Worm (Caenorhabditis elegans) whole organism, L1 larva: ENCODE results near the gene dnj-10.
A peak's percentile ranks its signal among the peaks of the same experiment; 100 is the strongest.

ENCODE experiments used
- C04F5.9 ChIP-seq: sonication (generic microtip); optimal IDR thresholded peaks from 2 replicates; lab custom pipeline; 2016; ENCODE audit warnings: missing genetic modification characterization, missing compliant biosample characterization
- C16A3.4 ChIP-seq: fragments of 150-350 bp; optimal IDR thresholded peaks from 2 replicates; lab custom pipeline; 2014; ENCODE audit warnings: missing biosample characterization, missing genetic modification characterization
- F16B12.6 ChIP-seq: fragments of 150-350 bp; optimal IDR thresholded peaks from 2 replicates; lab custom pipeline; 2014; ENCODE audit warnings: missing biosample characterization, missing genetic modification characterization
- aha-1 ChIP-seq: fragments of 150-350 bp; optimal IDR thresholded peaks from 2 replicates; lab custom pipeline; 2014; ENCODE audit warnings: missing biosample characterization, missing genetic modification characterization
- aly-2 ChIP-seq: fragments of 150-350 bp; optimal IDR thresholded peaks from 2 replicates; lab custom pipeline; 2014; ENCODE audit warnings: missing biosample characterization, missing genetic modification characterization
- ama-1 ChIP-seq: fragments of 150-350 bp; optimal IDR thresholded peaks from 2 replicates; lab custom pipeline; 2014
- blmp-1 ChIP-seq: fragments of 150-350 bp; optimal IDR thresholded peaks from 2 replicates; lab custom pipeline; 2014; ENCODE audit warnings: missing biosample characterization, missing genetic modification characterization
- ceh-63 ChIP-seq: fragments of 200-800 bp; sonication (Bioruptor generic); optimal IDR thresholded peaks from 2 replicates; lab custom pipeline; 2018; ENCODE audit warnings: mild to moderate bottlenecking, missing genetic modification characterization, missing compliant biosample characterization
- ceh-82 ChIP-seq, 3 experiments: fragments of 150-350 bp in 1 of 3; sonication (generic microtip) in 2 of 3; optimal IDR thresholded peaks; 2 replicates each; lab custom pipeline; 2014 to 2017; ENCODE audit warnings: missing biosample characterization in 3 of 3, missing genetic modification characterization in 3 of 3
- ceh-88 ChIP-seq: fragments of 200-800 bp; sonication (Bioruptor generic); IDR thresholded peaks from 2 replicates; pipeline ENCODE4 v1.3.6; 2022; ENCODE audit warnings: missing genetic modification characterization, missing compliant biosample characterization
- ceh-90 ChIP-seq: sonication (generic microtip); optimal IDR thresholded peaks from 2 replicates; lab custom pipeline; 2016; ENCODE audit warnings: missing genetic modification characterization, missing compliant biosample characterization
- ces-1 ChIP-seq: fragments of 150-350 bp; optimal IDR thresholded peaks from 2 replicates; lab custom pipeline; 2014; ENCODE audit warnings: missing biosample characterization, missing genetic modification reagents, missing genetic modification characterization
- dpl-1 ChIP-seq, 3 experiments: fragments of 150-350 bp in 2 of 3; sonication (generic microtip) in 1 of 3; optimal IDR thresholded peaks; 2 replicates each; lab custom pipeline; 2014 to 2017; ENCODE audit warnings: missing biosample characterization in 3 of 3, missing genetic modification characterization in 3 of 3, missing genetic modification reagents in 3 of 3
- dsc-1 ChIP-seq: sonication (generic microtip); optimal IDR thresholded peaks from 2 replicates; lab custom pipeline; 2016; ENCODE audit warnings: mild to moderate bottlenecking, missing genetic modification characterization, missing compliant biosample characterization
- efl-1 ChIP-seq, 4 experiments: fragments of 150-350 bp; optimal IDR thresholded peaks in 3 of 4; peaks in 1 of 4; 1 replicate in 1 of 4; 2 replicates in 3 of 4; lab custom pipeline; 2014; ENCODE audit warnings: missing biosample characterization in 2 of 4, missing genetic modification characterization in 2 of 4, missing genetic modification reagents in 2 of 4
- efl-3 ChIP-seq: fragments of 200-800 bp; sonication (Bioruptor generic); optimal IDR thresholded peaks from 2 replicates; lab custom pipeline; 2018; ENCODE audit warnings: mild to moderate bottlenecking, missing genetic modification characterization, missing compliant biosample characterization
- elt-3 ChIP-seq, 6 experiments: fragments of 150-350 bp in 1 of 6; sonication (generic microtip); optimal IDR thresholded peaks; 2 replicates each; lab custom pipeline; 2017 to 2018; ENCODE audit warnings: missing biosample characterization in 6 of 6, missing genetic modification characterization in 6 of 6, inconsistent platforms in 1 of 6
- ets-5 ChIP-seq: fragments of 200-800 bp; sonication (Bioruptor generic); IDR thresholded peaks from 2 replicates; pipeline ENCODE4 v1.3.6; 2022; ENCODE audit warnings: missing genetic modification characterization, missing compliant biosample characterization
- fkh-10 ChIP-seq: sonication (generic microtip); optimal IDR thresholded peaks from 2 replicates; lab custom pipeline; 2017; ENCODE audit warnings: missing biosample characterization, missing genetic modification reagents, missing genetic modification characterization
- hpl-2 ChIP-seq: fragments of 150-350 bp; optimal IDR thresholded peaks from 2 replicates; lab custom pipeline; 2014; ENCODE audit warnings: missing biosample characterization, missing genetic modification reagents, missing genetic modification characterization
- isw-1 ChIP-seq: fragments of 200-800 bp; sonication (Bioruptor generic); IDR thresholded peaks from 2 replicates; pipeline ENCODE4 v1.3.6; 2022; ENCODE audit warnings: missing genetic modification characterization, missing compliant biosample characterization
- jun-1 ChIP-seq: fragments of 150-350 bp; optimal IDR thresholded peaks from 2 replicates; lab custom pipeline; 2014; ENCODE audit warnings: missing biosample characterization, missing genetic modification reagents, missing genetic modification characterization
- lin-13 ChIP-seq: fragments of 150-350 bp; optimal IDR thresholded peaks from 2 replicates; lab custom pipeline; 2014; ENCODE audit warnings: missing biosample characterization, missing genetic modification reagents, missing genetic modification characterization
- lin-14 ChIP-seq: fragments of 200-800 bp; sonication (Bioruptor generic); optimal IDR thresholded peaks from 2 replicates; lab custom pipeline; 2018; ENCODE audit warnings: mild to moderate bottlenecking, missing genetic modification characterization, moderate library complexity, missing compliant biosample characterization
- lin-15B ChIP-seq: fragments of 150-350 bp; sonication (generic microtip); optimal IDR thresholded peaks from 3 replicates; lab custom pipeline; 2014; ENCODE audit warnings: missing biosample characterization, missing genetic modification characterization
- lin-39 ChIP-seq: fragments of 150-350 bp; optimal IDR thresholded peaks from 2 replicates; lab custom pipeline; 2014; ENCODE audit warnings: missing biosample characterization, missing genetic modification reagents, missing genetic modification characterization
- mdl-1 ChIP-seq, 2 experiments: fragments of 150-350 bp; optimal IDR thresholded peaks; 2 replicates each; lab custom pipeline; 2014 to 2017; ENCODE audit warnings: missing biosample characterization in 2 of 2, missing genetic modification characterization in 2 of 2, inconsistent platforms in 1 of 2
- mef-2 ChIP-seq: fragments of 150-350 bp; optimal IDR thresholded peaks from 2 replicates; lab custom pipeline; 2014; ENCODE audit warnings: missing biosample characterization, missing genetic modification characterization
- mep-1 ChIP-seq: fragments of 150-350 bp; optimal IDR thresholded peaks from 2 replicates; lab custom pipeline; 2014; ENCODE audit warnings: missing biosample characterization, missing genetic modification characterization
- nhr-12 ChIP-seq: sonication (generic microtip); optimal IDR thresholded peaks from 2 replicates; lab custom pipeline; 2017; ENCODE audit warnings: missing biosample characterization, missing genetic modification characterization
- nhr-19 ChIP-seq: fragments of 200-800 bp; sonication (Bioruptor generic); conservative IDR thresholded peaks from 2 replicates; pipeline ENCODE4 v1.3.6; 2022; ENCODE audit warnings: missing genetic modification characterization, missing compliant biosample characterization
- nhr-20 ChIP-seq: sonication (generic microtip); optimal IDR thresholded peaks from 2 replicates; lab custom pipeline; 2016; ENCODE audit warnings: mild to moderate bottlenecking, missing genetic modification characterization, missing compliant biosample characterization
- nhr-71 ChIP-seq: sonication (generic microtip); optimal IDR thresholded peaks from 2 replicates; lab custom pipeline; 2016; ENCODE audit warnings: mild to moderate bottlenecking, missing genetic modification characterization, moderate library complexity, missing compliant biosample characterization
- nhr-76 ChIP-seq: sonication (generic microtip); optimal IDR thresholded peaks from 2 replicates; lab custom pipeline; 2017; ENCODE audit warnings: missing biosample characterization, missing genetic modification characterization
- nhr-85 ChIP-seq: sonication (generic microtip); peaks from one replicate; lab custom pipeline; 2016; ENCODE audit warnings: missing genetic modification characterization, inconsistent platforms, missing compliant biosample characterization
- nhr-90 ChIP-seq: sonication (generic microtip); optimal IDR thresholded peaks from 2 replicates; lab custom pipeline; 2016; ENCODE audit warnings: mild to moderate bottlenecking, missing genetic modification characterization, missing compliant biosample characterization; ENCODE audit not compliant: poor library complexity
- pag-3 ChIP-seq: sonication (generic microtip); optimal IDR thresholded peaks from 2 replicates; lab custom pipeline; 2017; ENCODE audit warnings: missing genetic modification characterization, mild to moderate bottlenecking, missing compliant biosample characterization, antibody characterized with exemption, borderline replicate concordance; ENCODE audit not compliant: insufficient read depth
- pax-3 ChIP-seq: fragments of 200-800 bp; sonication (Bioruptor generic); optimal IDR thresholded peaks from 2 replicates; lab custom pipeline; 2018; ENCODE audit warnings: mild to moderate bottlenecking, missing genetic modification characterization, moderate library complexity, missing compliant biosample characterization
- pqm-1 ChIP-seq: sonication (generic microtip); optimal IDR thresholded peaks from 3 replicates; lab custom pipeline; 2017; ENCODE audit warnings: missing biosample characterization, missing genetic modification characterization
- rnt-1 ChIP-seq: sonication (generic microtip); optimal IDR thresholded peaks from 2 replicates; lab custom pipeline; 2016; ENCODE audit warnings: mild to moderate bottlenecking, missing genetic modification characterization, moderate library complexity, missing compliant biosample characterization
- skn-1 ChIP-seq: fragments of 150-350 bp; optimal IDR thresholded peaks from 2 replicates; lab custom pipeline; 2014; ENCODE audit warnings: missing biosample characterization, missing genetic modification characterization
- snpc-4 ChIP-seq: fragments of 150-350 bp; optimal IDR thresholded peaks from 2 replicates; lab custom pipeline; 2014; ENCODE audit warnings: missing biosample characterization, missing genetic modification characterization
- snu-23 ChIP-seq: sonication (generic microtip); optimal IDR thresholded peaks from 2 replicates; lab custom pipeline; 2016; ENCODE audit warnings: missing genetic modification characterization, missing compliant biosample characterization
- sox-4 ChIP-seq: sonication (generic microtip); optimal IDR thresholded peaks from 2 replicates; lab custom pipeline; 2016; ENCODE audit warnings: missing genetic modification characterization, missing compliant biosample characterization
- sup-37 ChIP-seq: fragments of 200-800 bp; sonication (Bioruptor generic); optimal IDR thresholded peaks from 2 replicates; lab custom pipeline; 2018; ENCODE audit warnings: mild to moderate bottlenecking, missing genetic modification characterization, missing compliant biosample characterization
- tbx-2 ChIP-seq: sonication (generic microtip); optimal IDR thresholded peaks from 2 replicates; lab custom pipeline; 2016; ENCODE audit warnings: missing genetic modification characterization, missing compliant biosample characterization
- tlp-1 ChIP-seq: fragments of 150-350 bp; optimal IDR thresholded peaks from 2 replicates; lab custom pipeline; 2014; ENCODE audit warnings: missing biosample characterization, missing genetic modification characterization
- unc-130 ChIP-seq: fragments of 150-350 bp; optimal IDR thresholded peaks from 2 replicates; lab custom pipeline; 2017; ENCODE audit warnings: missing biosample characterization, missing genetic modification characterization, inconsistent platforms
- unc-86 ChIP-seq: sonication (generic microtip); optimal IDR thresholded peaks from 2 replicates; lab custom pipeline; 2016; ENCODE audit warnings: missing genetic modification characterization, missing compliant biosample characterization
- unc-98 ChIP-seq: fragments of 200-800 bp; sonication (Bioruptor generic); IDR thresholded peaks from 2 replicates; pipeline ENCODE4 v1.3.6; 2022; ENCODE audit warnings: missing genetic modification characterization, missing compliant biosample characterization
- vab-15 ChIP-seq: sonication (generic microtip); optimal IDR thresholded peaks from 2 replicates; lab custom pipeline; 2017; ENCODE audit warnings: missing genotype, mild to moderate bottlenecking, missing genetic modification characterization, missing compliant biosample characterization
- xbp-1 ChIP-seq: sonication (generic microtip); optimal IDR thresholded peaks from 2 replicates; lab custom pipeline; 2016; ENCODE audit warnings: missing genetic modification characterization, missing compliant biosample characterization
- zip-4 ChIP-seq: fragments of 200-800 bp; sonication (Bioruptor generic); optimal IDR thresholded peaks from 2 replicates; lab custom pipeline; 2018; ENCODE audit warnings: mild to moderate bottlenecking, missing genetic modification characterization, moderate library complexity, missing compliant biosample characterization

The dnj-10 gene

ce11 chrIII:8630833-8631232 lies at the start of gene dnj-10:
TSS of gene dnj-10 (plus strand) at chrIII:8631165.
- TF ChIP-seq efl-3 (GFP tag; lab: Kevin White, UChicago) (no peak), nhr-90 (tag; lab: Kevin White, UChicago) (peak; percentile 45), nhr-85 (peak; percentile 73), lin-15B (tag; lab: Kevin White, UChicago) (peak; percentile 86), lin-14 (GFP tag; lab: Kevin White, UChicago) (peak; percentile 84), unc-130 (tag; lab: Kevin White, UChicago) (peak; percentile 55), lin-13 (GFP tag; lab: Kevin White, UChicago) (no peak), tlp-1 (no peak), aly-2 (tag; lab: Kevin White, UChicago) (no peak), ets-5 (GFP tag; lab: Robert Waterston, UW) (no peak), pqm-1 (tag; lab: Kevin White, UChicago) (no peak), blmp-1 (tag; lab: Kevin White, UChicago) (peak; percentile 67), snpc-4 (tag; lab: Kevin White, UChicago) (peak; percentile 47), unc-98 (GFP tag; lab: Robert Waterston, UW) (no peak), jun-1 (tag; lab: Kevin White, UChicago) (no peak), mdl-1 (tag; optimal IDR thresholded peaks at IDR 0.05; lab: Kevin White, UChicago) (peak in 1 of 2 experiments; percentile 53), snu-23 (GFP tag; lab: Kevin White, UChicago) (peak; percentile 76), nhr-19 (GFP tag; lab: Robert Waterston, UW) (peak; percentile 64), ceh-88 (GFP tag; lab: Robert Waterston, UW) (peak; percentile 12; the same call in 1 of the 2 replicates), tbx-2 (peak; percentile 67), efl-1 (optimal IDR thresholded peaks at IDR 0.05; lab: Kevin White, UChicago) (peak; percentile 32 to 87), efl-1 (GFP tag; optimal IDR thresholded peaks at IDR 0.05 in 1 of 2; lab: Kevin White, UChicago) (peak; percentile 90 to 98), unc-86 (tag; lab: Kevin White, UChicago) (peak; percentile 54), lin-39 (tag; lab: Kevin White, UChicago) (peak; percentile 50), pax-3 (no peak), xbp-1 (tag; lab: Kevin White, UChicago) (peak; percentile 72), hpl-2 (GFP tag; lab: Kevin White, UChicago) (no peak), mef-2 (no peak), isw-1 (GFP tag; lab: Robert Waterston, UW) (peak; percentile 51), ceh-63 (GFP tag; lab: Kevin White, UChicago) (no peak), nhr-76 (tag; lab: Kevin White, UChicago) (no peak), sox-4 (no peak), zip-4 (GFP tag; lab: Kevin White, UChicago) (no peak), elt-3 (tag; optimal IDR thresholded peaks at IDR 0.05; lab: Kevin White, UChicago) (peak in 1 of 6 experiments; percentile 31), F16B12.6 (tag; lab: Kevin White, UChicago) (peak; percentile 87), nhr-12 (tag; lab: Kevin White, UChicago) (no peak), C16A3.4 (tag; lab: Kevin White, UChicago) (peak; percentile 69), sup-37 (GFP tag; lab: Kevin White, UChicago) (no peak), ama-1 (lab: Kevin White, UChicago) (no peak), ces-1 (GFP tag; lab: Kevin White, UChicago) (no peak), dpl-1 (GFP tag; optimal IDR thresholded peaks at IDR 0.05; lab: Kevin White, UChicago) (peak; percentile 81 to 94 (median 87)), skn-1 (tag; lab: Kevin White, UChicago) (peak; percentile 74), ceh-82 (tag; optimal IDR thresholded peaks at IDR 0.05; lab: Kevin White, UChicago) (peak; percentile 47 to 64 (median 54)), aha-1 (tag; lab: Kevin White, UChicago) (no peak), dsc-1 (no peak), nhr-71 (tag; lab: Kevin White, UChicago) (peak; percentile 78), rnt-1 (tag; lab: Kevin White, UChicago) (peak; percentile 52), ceh-90 (tag; lab: Kevin White, UChicago) (peak; percentile 9), C04F5.9 (tag; lab: Kevin White, UChicago) (no peak), fkh-10 (peak; percentile 3), vab-15 (tag; lab: Kevin White, UChicago) (no peak), mep-1 (tag; lab: Kevin White, UChicago) (peak; percentile 91), nhr-20 (tag; lab: Kevin White, UChicago) (peak; percentile 64), pag-3 (tag; lab: Kevin White, UChicago) (no peak)
